Worm (Caenorhabditis elegans): Measurements from ENCODE around the gene C07A12.2.

Gene C07A12.2

DNA sequence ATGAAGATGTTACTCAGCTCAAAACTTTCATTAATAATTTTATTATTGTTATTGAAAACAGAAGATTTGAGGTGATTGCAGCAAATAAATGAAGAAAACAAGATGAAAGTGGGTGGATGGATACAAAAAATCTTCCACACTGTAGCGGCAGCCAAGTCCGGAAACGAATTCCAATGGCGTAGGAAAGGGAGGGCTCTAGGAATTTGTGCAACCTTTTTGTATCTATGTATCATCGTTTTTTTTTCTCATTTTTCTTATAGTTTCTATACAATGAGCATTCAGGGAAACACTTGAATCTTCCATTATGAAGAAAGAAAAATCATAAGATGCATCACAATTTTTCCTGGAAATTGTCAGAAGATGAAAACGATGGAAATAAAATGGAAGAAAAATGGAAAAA lies 44.1 kb upstream of the C07A12.2 start:
- TF ChIP-seq unc-55 (GFP tag; optimal IDR thresholded peaks at IDR 0.05) (no peak), ceh-19 (GFP tag; optimal IDR thresholded peaks at IDR 0.05) (no peak), ceh-22 (tag; optimal IDR thresholded peaks at IDR 0.05) (no peak), ets-4 (tag; optimal IDR thresholded peaks at IDR 0.05) (no peak), ceh-18 (tag; optimal IDR thresholded peaks at IDR 0.05) (no peak), tbx-2 (tag; optimal IDR thresholded peaks at IDR 0.05) (no peak), unc-3 (GFP tag; conservative IDR thresholded peaks at IDR 0.05) (no peak), unc-3 (tag; optimal IDR thresholded peaks at IDR 0.05) (no peak), hlh-8 (tag; optimal IDR thresholded peaks at IDR 0.05) (no peak), ceh-45 (GFP tag; IDR thresholded peaks at IDR 0.05) (no peak), zip-5 (tag; optimal IDR thresholded peaks at IDR 0.05) (no peak), sox-2 (GFP tag; IDR thresholded peaks at IDR 0.05) (no peak), che-1 (tag; optimal IDR thresholded peaks at IDR 0.05) (no peak), nhr-11 (tag; optimal IDR thresholded peaks at IDR 0.05) (no peak), ceh-6 (GFP tag; optimal IDR thresholded peaks at IDR 0.05) (no peak), ceh-48 (tag; optimal IDR thresholded peaks at IDR 0.05) (no peak)

- TF ChIP-seq fax-1 (tag; optimal IDR thresholded peaks at IDR 0.05) (no peak), zip-5 (tag; optimal IDR thresholded peaks at IDR 0.05) (no peak), ama-1 (optimal IDR thresholded peaks at IDR 0.05) (no peak), nhr-11 (tag; optimal IDR thresholded peaks at IDR 0.05) (no peak), pha-4 (tag; optimal IDR thresholded peaks at IDR 0.05) (no peak), ref-2 (tag; optimal IDR thresholded peaks at IDR 0.05) (no peak)
Observed at ce11 chrX:4502039-4502438, 42.6 kb upstream of the C07A12.2 start.

ce11 chrX:4503259-4503658 lies 41.4 kb upstream of the C07A12.2 start:
- TF ChIP-seq ceh-14 (tag; optimal IDR thresholded peaks at IDR 0.05), result no peak
- TF ChIP-seq nhr-11 (tag; optimal IDR thresholded peaks at IDR 0.05), result no peak
- no peak for TF ChIP-seq pha-4 (tag; optimal IDR thresholded peaks at IDR 0.05)
- TF ChIP-seq hlh-13 (GFP tag; optimal IDR thresholded peaks at IDR 0.05), result no peak
- no peak for TF ChIP-seq rnt-1 (tag; optimal IDR thresholded peaks at IDR 0.05)
- no peak for TF ChIP-seq syd-9 (tag; optimal IDR thresholded peaks at IDR 0.05)
- no peak for TF ChIP-seq ceh-45 (GFP tag; IDR thresholded peaks at IDR 0.05)
- TF ChIP-seq ceh-9 (tag; optimal IDR thresholded peaks at IDR 0.05), result no peak
- TF ChIP-seq dve-1 (tag; optimal IDR thresholded peaks at IDR 0.05), result no peak
- TF ChIP-seq ceh-2 (tag; optimal IDR thresholded peaks at IDR 0.05), result no peak
- TF ChIP-seq ceh-30 (tag; optimal IDR thresholded peaks at IDR 0.05), result no peak
- no peak for TF ChIP-seq hlh-6 (tag; optimal IDR thresholded peaks at IDR 0.05)
- TF ChIP-seq pat-9 (tag; optimal IDR thresholded peaks at IDR 0.05), result no peak
- no peak for TF ChIP-seq ref-2 (tag; optimal IDR thresholded peaks at IDR 0.05)
- TF ChIP-seq gmeb-2 (tag; optimal IDR thresholded peaks at IDR 0.05), result no peak

- TF ChIP-seq elt-4 (tag; optimal IDR thresholded peaks at IDR 0.05) (no peak), K09A11.1 (tag; optimal IDR thresholded peaks at IDR 0.05; ENCODE audit: insufficient read depth) (no peak), C08G9.2 (tag; optimal IDR thresholded peaks at IDR 0.05) (no peak), ama-1 (optimal IDR thresholded peaks at IDR 0.05) (no peak), hlh-13 (GFP tag; optimal IDR thresholded peaks at IDR 0.05) (no peak), madf-2 (tag; optimal IDR thresholded peaks at IDR 0.05) (no peak), hlh-6 (tag; optimal IDR thresholded peaks at IDR 0.05) (no peak), unc-86 (tag; optimal IDR thresholded peaks at IDR 0.05) (no peak), nfya-1 (tag; optimal IDR thresholded peaks at IDR 0.05) (no peak), ceh-30 (tag; optimal IDR thresholded peaks at IDR 0.05) (no peak), zip-5 (tag; optimal IDR thresholded peaks at IDR 0.05) (no peak), ceh-22 (tag; optimal IDR thresholded peaks at IDR 0.05) (no peak), K02D7.2 (tag; optimal IDR thresholded peaks at IDR 0.05) (no peak), odd-2 (tag; optimal IDR thresholded peaks at IDR 0.05) (no peak), pag-3 (tag; optimal IDR thresholded peaks at IDR 0.05; ENCODE audit: borderline replicate concordance) (no peak), ceh-9 (tag; optimal IDR thresholded peaks at IDR 0.05) (no peak), sox-4 (tag; optimal IDR thresholded peaks at IDR 0.05) (no peak), rnt-1 (tag; optimal IDR thresholded peaks at IDR 0.05) (peak; percentile 13), ceh-24 (tag; optimal IDR thresholded peaks at IDR 0.05) (no peak), ceh-34 (tag; optimal IDR thresholded peaks at IDR 0.05) (no peak), sox-2 (GFP tag; IDR thresholded peaks at IDR 0.05) (no peak), npax-4 (tag; optimal IDR thresholded peaks at IDR 0.05) (no peak), ref-2 (tag; optimal IDR thresholded peaks at IDR 0.05) (no peak), eyg-1 (tag; optimal IDR thresholded peaks at IDR 0.05) (no peak), unc-42 (tag; optimal IDR thresholded peaks at IDR 0.05) (peak; percentile 28), nhr-11 (tag; optimal IDR thresholded peaks at IDR 0.05) (no peak), dmd-4 (tag; optimal IDR thresholded peaks at IDR 0.05; ENCODE audit: borderline replicate concordance) (peak; percentile 0)
Observed at ce11 chrX:4504108-4504668, 40.5 kb upstream of the C07A12.2 start, which contains the start of gene dgk-2. dgk-2 (minus strand) TSS chrX:4504388.

All from whole organism, late embryonic.